Fruit fly (Drosophila melanogaster) whole organism, embryonic: ENCODE data around the gene CG4393.

Experiments
- Abd-B ChIP-seq: fragments of 200-800 bp; sonication (Bioruptor generic); optimal IDR thresholded peaks from 2 replicates; lab custom pipeline; 2018; ENCODE audit warnings: missing biosample characterization, mild to moderate bottlenecking, missing genetic modification characterization, moderate library complexity
- Asciz ChIP-seq: fragments of 200-800 bp; sonication (Bioruptor generic); optimal IDR thresholded peaks from 2 replicates; lab custom pipeline; 2017; ENCODE audit warnings: missing biosample characterization, mild to moderate bottlenecking, missing genetic modification characterization, missing genetic modification reagents
- CG10959 ChIP-seq: fragments of 200-800 bp; sonication (Bioruptor generic); IDR thresholded peaks from 2 replicates; pipeline ENCODE4 v1.3.6; 2022; ENCODE audit warnings: missing biosample characterization, missing genetic modification characterization
- CG11085 ChIP-seq: fragments of 200-800 bp; sonication (Bioruptor generic); IDR thresholded peaks from 2 replicates; pipeline ENCODE4 v1.3.6; 2022; ENCODE audit warnings: missing biosample characterization, missing genetic modification characterization
- CG12071 ChIP-seq: fragments of 200-800 bp; sonication (Bioruptor generic); optimal IDR thresholded peaks from 3 replicates; lab custom pipeline; 2018; ENCODE audit warnings: missing biosample characterization, mild to moderate bottlenecking, missing genetic modification characterization
- CG12155 ChIP-seq: fragments of 200-800 bp; sonication (Bioruptor generic); optimal IDR thresholded peaks from 3 replicates; lab custom pipeline; 2016; ENCODE audit warnings: missing biosample characterization, missing genetic modification characterization
- CG12942 ChIP-seq: fragments of 200-800 bp; sonication (Bioruptor generic); optimal IDR thresholded peaks from 3 replicates; lab custom pipeline; 2016; ENCODE audit warnings: missing biosample characterization, missing genetic modification characterization
- CG14965 ChIP-seq: fragments of 200-800 bp; sonication (Bioruptor generic); optimal IDR thresholded peaks from 2 replicates; lab custom pipeline; 2016; ENCODE audit warnings: missing biosample characterization, missing genetic modification characterization, borderline replicate concordance
- CG15011 ChIP-seq: fragments of 200-800 bp; sonication (Bioruptor generic); optimal IDR thresholded peaks from 3 replicates; lab custom pipeline; 2018; ENCODE audit warnings: missing biosample characterization, mild to moderate bottlenecking, missing genetic modification characterization
- CG1603 ChIP-seq: fragments of 200-800 bp; sonication (Bioruptor generic); optimal IDR thresholded peaks from 2 replicates; lab custom pipeline; 2019; ENCODE audit warnings: missing biosample characterization, mild to moderate bottlenecking, missing genetic modification characterization, moderate library complexity
- CG17802 ChIP-seq: fragments of 200-800 bp; sonication (Bioruptor generic); optimal IDR thresholded peaks from 2 replicates; lab custom pipeline; 2018; ENCODE audit warnings: missing biosample characterization, mild to moderate bottlenecking, missing genetic modification characterization, moderate library complexity
- CG18476 ChIP-seq: fragments of 200-800 bp; sonication (Bioruptor generic); optimal IDR thresholded peaks from 2 replicates; lab custom pipeline; 2016; ENCODE audit warnings: missing biosample characterization, mild to moderate bottlenecking, missing genetic modification characterization
- CG18619 ChIP-seq: fragments of 200-800 bp; sonication (Bioruptor generic); optimal IDR thresholded peaks from 3 replicates; lab custom pipeline; 2017; ENCODE audit warnings: missing biosample characterization, mild to moderate bottlenecking, missing genetic modification characterization
- CG2199 ChIP-seq: fragments of 200-800 bp; sonication (Bioruptor generic); IDR thresholded peaks from 3 replicates; pipeline ENCODE4 v1.3.6; 2022; ENCODE audit warnings: missing biosample characterization, missing genetic modification characterization
- CG2678 ChIP-seq: fragments of 200-800 bp; sonication (Bioruptor generic); optimal IDR thresholded peaks from 3 replicates; lab custom pipeline; 2019; ENCODE audit warnings: missing biosample characterization, mild to moderate bottlenecking, missing genetic modification characterization, moderate library complexity
- CG34376 ChIP-seq: fragments of 200-800 bp; sonication (Bioruptor generic); optimal IDR thresholded peaks from 2 replicates; lab custom pipeline; 2018; ENCODE audit warnings: missing biosample characterization, mild to moderate bottlenecking, missing genetic modification characterization
- CG4730 ChIP-seq: fragments of 200-800 bp; sonication (Bioruptor generic); IDR thresholded peaks from 2 replicates; pipeline ENCODE4 v1.3.6; 2022; ENCODE audit warnings: missing biosample characterization, missing genetic modification characterization
- CG6765 ChIP-seq: fragments of 200-800 bp; sonication (Bioruptor generic); optimal IDR thresholded peaks from 3 replicates; lab custom pipeline; 2017; ENCODE audit warnings: missing biosample characterization, mild to moderate bottlenecking, missing genetic modification characterization
- CG6813 ChIP-seq: fragments of 200-800 bp; sonication (Bioruptor generic); optimal IDR thresholded peaks from 2 replicates; lab custom pipeline; 2017; ENCODE audit warnings: missing biosample characterization, missing genetic modification characterization, mild to moderate bottlenecking, moderate library complexity, missing genetic modification reagents
- CG6854 ChIP-seq: fragments of 200-800 bp; sonication (Bioruptor generic); optimal IDR thresholded peaks from 3 replicates; lab custom pipeline; 2017; ENCODE audit warnings: missing biosample characterization, mild to moderate bottlenecking, missing genetic modification characterization
- CG7786 ChIP-seq: fragments of 200-800 bp; sonication (Bioruptor generic); optimal IDR thresholded peaks from 2 replicates; lab custom pipeline; 2016; ENCODE audit warnings: missing biosample characterization, missing genetic modification characterization
- CG9437 ChIP-seq: fragments of 200-800 bp; sonication (Bioruptor generic); optimal IDR thresholded peaks from 2 replicates; lab custom pipeline; 2018; ENCODE audit warnings: missing biosample characterization, mild to moderate bottlenecking, missing genetic modification characterization
- Dfd ChIP-seq, 2 experiments: fragments of >200 bp; optimal IDR thresholded peaks; 2 replicates each; lab custom pipeline; 2017; ENCODE audit warnings: missing biosample characterization in 2 of 2, missing genetic modification characterization in 2 of 2
- Dip3 ChIP-seq: fragments of 200-800 bp; sonication (Bioruptor generic); optimal IDR thresholded peaks from 3 replicates; lab custom pipeline; 2016; ENCODE audit warnings: missing biosample characterization, missing genetic modification characterization
- Drgx ChIP-seq: fragments of 200-800 bp; sonication (Bioruptor generic); IDR thresholded peaks from 2 replicates; pipeline ENCODE4 v1.3.6; 2022; ENCODE audit warnings: missing biosample characterization, missing genetic modification characterization
- Fer1 ChIP-seq: fragments of 200-800 bp; sonication (Bioruptor generic); optimal IDR thresholded peaks from 2 replicates; lab custom pipeline; 2017; ENCODE audit warnings: missing biosample characterization, mild to moderate bottlenecking, missing genetic modification characterization
- MESR4 ChIP-seq: fragments of 200-800 bp; sonication (Bioruptor generic); optimal IDR thresholded peaks from 2 replicates; lab custom pipeline; 2018; ENCODE audit warnings: missing biosample characterization, mild to moderate bottlenecking, missing genetic modification characterization, moderate library complexity
- Nf-YC ChIP-seq: fragments of 200-800 bp; optimal IDR thresholded peaks from 3 replicates; lab custom pipeline; 2019; ENCODE audit warnings: missing biosample characterization, mild to moderate bottlenecking, missing genetic modification characterization, moderate library complexity
- Optix ChIP-seq: fragments of 200-800 bp; sonication (Bioruptor generic); IDR thresholded peaks from 3 replicates; pipeline ENCODE4 v1.3.6; 2022; ENCODE audit warnings: missing biosample characterization, missing genetic modification characterization
- Pdp1 ChIP-seq, 2 experiments: fragments of 200-800 bp; sonication (Bioruptor generic); optimal IDR thresholded peaks; 3 replicates each; lab custom pipeline; 2016; ENCODE audit warnings: missing biosample characterization in 2 of 2, missing genetic modification characterization in 2 of 2, mild to moderate bottlenecking in 1 of 2, moderate library complexity in 1 of 2
- Poxn ChIP-seq: fragments of 200-800 bp; sonication (Bioruptor generic); IDR thresholded peaks from 2 replicates; pipeline ENCODE4 v1.3.6; 2022; ENCODE audit warnings: missing biosample characterization, missing genetic modification characterization
- Stat92E ChIP-seq, 3 experiments: fragments of >200 bp in 2 of 3; fragments of 200-800 bp in 1 of 3; sonication (Bioruptor generic) in 1 of 3; optimal IDR thresholded peaks; 2 replicates each; lab custom pipeline; 2017 to 2019; ENCODE audit warnings: missing biosample characterization in 3 of 3, missing genetic modification characterization in 3 of 3, mild to moderate bottlenecking in 1 of 3, moderate library complexity in 1 of 3
- Trl ChIP-seq, 3 experiments: fragments of >200 bp in 2 of 3; fragments of 200-800 bp in 1 of 3; sonication (Bioruptor generic) in 1 of 3; optimal IDR thresholded peaks; 2 replicates in 1 of 3; 3 replicates in 2 of 3; lab custom pipeline; 2016 to 2017; ENCODE audit warnings: missing biosample characterization in 1 of 3, missing genetic modification characterization in 1 of 3
- Vsx1 ChIP-seq: fragments of 200-800 bp; sonication (Bioruptor generic); optimal IDR thresholded peaks from 2 replicates; lab custom pipeline; 2017; ENCODE audit warnings: missing biosample characterization, mild to moderate bottlenecking, missing genetic modification characterization, missing genetic modification reagents
- chm ChIP-seq: fragments of 200-800 bp; sonication (Bioruptor generic); IDR thresholded peaks from 2 replicates; pipeline ENCODE4 v1.3.6; 2022; ENCODE audit warnings: missing biosample characterization, missing genetic modification characterization
- ci ChIP-seq: fragments of 200-800 bp; sonication (Bioruptor generic); IDR thresholded peaks from 3 replicates; pipeline ENCODE4 v1.3.6; 2022; ENCODE audit warnings: missing biosample characterization, missing genetic modification characterization
- crol ChIP-seq: fragments of 200-800 bp; sonication (Bioruptor generic); IDR thresholded peaks from 2 replicates; pipeline ENCODE4 v1.3.6; 2022; ENCODE audit warnings: missing biosample characterization, missing genetic modification characterization
- dan ChIP-seq: fragments of 200-800 bp; sonication (Bioruptor generic); IDR thresholded peaks from 2 replicates; pipeline ENCODE4 v1.3.6; 2022; ENCODE audit warnings: missing biosample characterization, missing genetic modification characterization
- danr ChIP-seq: fragments of 200-800 bp; sonication (Bioruptor generic); IDR thresholded peaks from 2 replicates; pipeline ENCODE4 v1.3.6; 2022; ENCODE audit warnings: missing biosample characterization, missing genetic modification characterization
- eyg ChIP-seq: fragments of 200-800 bp; sonication (Bioruptor generic); optimal IDR thresholded peaks from 3 replicates; lab custom pipeline; 2016; ENCODE audit warnings: missing biosample characterization, missing genetic modification characterization
- fd96Cb ChIP-seq: fragments of 200-800 bp; sonication (Bioruptor generic); optimal IDR thresholded peaks from 2 replicates; lab custom pipeline; 2018; ENCODE audit warnings: missing biosample characterization, mild to moderate bottlenecking, missing genetic modification characterization, moderate library complexity
- hkb ChIP-seq, 2 experiments: fragments of 200-800 bp in 1 of 2; fragments of >200 bp in 1 of 2; sonication (Bioruptor generic) in 1 of 2; IDR thresholded peaks in 1 of 2; optimal IDR thresholded peaks in 1 of 2; 2 replicates each; pipeline versions ENCODE4 v1.3.6 to Lab custom; 2017 to 2022; ENCODE audit warnings: missing biosample characterization in 1 of 2, missing genetic modification characterization in 1 of 2
- ind ChIP-seq: fragments of 200-800 bp; sonication (Bioruptor generic); optimal IDR thresholded peaks from 3 replicates; lab custom pipeline; 2016; ENCODE audit warnings: missing biosample characterization, missing genetic modification characterization
- jumu ChIP-seq: fragments of 200-800 bp; sonication (Bioruptor generic); optimal IDR thresholded peaks from 3 replicates; lab custom pipeline; 2016; ENCODE audit warnings: missing biosample characterization, missing genetic modification characterization
- odd ChIP-seq: fragments of 200-800 bp; sonication (Bioruptor generic); optimal IDR thresholded peaks from 2 replicates; lab custom pipeline; 2017; ENCODE audit warnings: missing biosample characterization, mild to moderate bottlenecking, missing genetic modification characterization
- peb ChIP-seq: fragments of 200-800 bp; sonication (Bioruptor generic); IDR thresholded peaks from 2 replicates; pipeline ENCODE4 v1.3.6; 2022; ENCODE audit warnings: missing biosample characterization, missing genetic modification characterization
- phol ChIP-seq: fragments of 200-800 bp; sonication (Bioruptor generic); optimal IDR thresholded peaks from 3 replicates; lab custom pipeline; 2018; ENCODE audit warnings: missing biosample characterization, mild to moderate bottlenecking, missing genetic modification characterization, moderate library complexity
- vnd ChIP-seq: fragments of 200-800 bp; sonication (Bioruptor generic); IDR thresholded peaks from 3 replicates; pipeline ENCODE4 v1.3.6; 2022; ENCODE audit warnings: missing biosample characterization, missing genetic modification characterization; ENCODE audit not compliant: partially characterized antibody

CG4393 gene

dm6 chr3R:23332535-23333333, 51.8 kb downstream of the CG4393 start (continued):
- TF ChIP-seq odd (GFP tag; lab: Kevin White, UChicago) (peak; percentile 27), fd96Cb (tag; lab: Kevin White, UChicago) (peak; percentile 71), eyg (GFP tag; lab: Kevin White, UChicago) (no peak), CG34376 (GFP tag; lab: Kevin White, UChicago) (no peak), danr (GFP tag; lab: Robert Waterston, UW) (no peak), crol (GFP tag; lab: Robert Waterston, UW) (no peak), MESR4 (GFP tag; lab: Kevin White, UChicago) (no peak), Poxn (GFP tag; lab: Robert Waterston, UW) (no peak), CG17802 (tag; lab: Kevin White, UChicago) (no peak), Abd-B (GFP tag; lab: Kevin White, UChicago) (peak; percentile 29), CG15011 (GFP tag; lab: Kevin White, UChicago) (peak; percentile 43), CG14965 (no peak), CG10959 (GFP tag; lab: Robert Waterston, UW) (no peak), CG6854 (GFP tag; lab: Kevin White, UChicago) (peak; percentile 62), Fer1 (GFP tag; lab: Kevin White, UChicago) (peak; percentile 60), Optix (GFP tag; lab: Robert Waterston, UW) (no peak), CG18619 (GFP tag; lab: Kevin White, UChicago) (peak; percentile 58), Drgx (GFP tag; lab: Robert Waterston, UW) (no peak), CG12071 (peak; percentile 58), CG1603 (tag; lab: Kevin White, UChicago) (peak; percentile 59), Nf-YC (tag; lab: Kevin White, UChicago) (no peak), peb (GFP tag; lab: Robert Waterston, UW) (no peak), vnd (GFP tag; lab: Robert Waterston, UW) (no peak), ind (peak; percentile 25), dan (GFP tag; lab: Robert Waterston, UW) (no peak), CG7786 (no peak), CG2678 (tag; lab: Kevin White, UChicago) (peak; percentile 79), Dip3 (GFP tag; lab: Kevin White, UChicago) (peak; percentile 33), Asciz (GFP tag; lab: Kevin White, UChicago) (peak; percentile 79), hkb (optimal IDR thresholded peaks at IDR 0.05; lab: Kevin White, UChicago) (no peak), hkb (GFP tag; IDR thresholded peaks at IDR 0.05; lab: Robert Waterston, UW) (peak; percentile 27; the same call in 1 of the 2 replicates), CG6765 (GFP tag; lab: Kevin White, UChicago) (no peak), CG9437 (GFP tag; lab: Kevin White, UChicago) (peak; percentile 39), CG12155 (peak; percentile 5), Dfd (GFP tag; optimal IDR thresholded peaks at IDR 0.05; lab: Kevin White, UChicago) (no peak), CG2199 (GFP tag; lab: Robert Waterston, UW) (no peak), Vsx1 (GFP tag; lab: Kevin White, UChicago) (peak; percentile 5), CG12942 (GFP tag; lab: Kevin White, UChicago) (peak; percentile 18), Pdp1 (GFP tag; optimal IDR thresholded peaks at IDR 0.05; lab: Kevin White, UChicago) (peak; percentile 49 to 56), Trl (optimal IDR thresholded peaks at IDR 0.05; lab: Kevin White, UChicago) (no peak), Trl (GFP tag; optimal IDR thresholded peaks at IDR 0.05; lab: Kevin White, UChicago) (peak; percentile 31), chm (no peak), CG11085 (no peak), CG6813 (peak; percentile 64), jumu (no peak), phol (tag; lab: Kevin White, UChicago) (peak; percentile 76), CG18476 (GFP tag; lab: Kevin White, UChicago) (no peak), Stat92E (GFP tag; optimal IDR thresholded peaks at IDR 0.05; lab: Kevin White, UChicago) (no peak), ci (GFP tag; lab: Robert Waterston, UW) (no peak), CG4730 (GFP tag; lab: Robert Waterston, UW) (no peak)
